Worm (Caenorhabditis elegans) whole organism, young adult: ENCODE results near the gene pcn-1.
A peak's percentile ranks its signal among the peaks of the same experiment; 100 is the strongest.

Experiments used
- B0019.2 ChIP-seq: fragments of 200-800 bp; sonication (Bioruptor generic); conservative IDR thresholded peaks from 2 replicates; pipeline ENCODE4 v1.3.6; 2022; ENCODE audit warnings: missing genetic modification reagents, missing genetic modification characterization, missing compliant biosample characterization
- C06A6.2 ChIP-seq: fragments of 200-800 bp; sonication (Bioruptor generic); conservative IDR thresholded peaks from 2 replicates; pipeline ENCODE4 v1.3.6; 2022; ENCODE audit warnings: missing genetic modification characterization, missing compliant biosample characterization
- C17E4.6 ChIP-seq: fragments of 200-800 bp; sonication (Bioruptor generic); IDR thresholded peaks from 2 replicates; pipeline ENCODE4 v1.3.6; 2022; ENCODE audit warnings: missing genetic modification reagents, missing genetic modification characterization, missing compliant biosample characterization
- F23B12.7 ChIP-seq: sonication (generic microtip); optimal IDR thresholded peaks from 2 replicates; lab custom pipeline; 2017; ENCODE audit warnings: missing genetic modification characterization, mild to moderate bottlenecking, missing compliant biosample characterization, antibody characterized with exemption, moderate library complexity; ENCODE audit not compliant: insufficient read depth
- F33H1.4 ChIP-seq: fragments of 200-800 bp; sonication (Bioruptor generic); IDR thresholded peaks from 2 replicates; pipeline ENCODE4 v1.3.6; 2022; ENCODE audit warnings: missing genetic modification reagents, missing genetic modification characterization, missing compliant biosample characterization
- F37B4.10 ChIP-seq: fragments of 200-800 bp; sonication (Bioruptor generic); IDR thresholded peaks from 2 replicates; pipeline ENCODE4 v1.3.6; 2022; ENCODE audit warnings: missing genetic modification characterization, missing compliant biosample characterization
- F52B5.7 ChIP-seq: sonication (generic microtip); optimal IDR thresholded peaks from 2 replicates; lab custom pipeline; 2016; ENCODE audit warnings: mild to moderate bottlenecking, missing genetic modification characterization, missing compliant biosample characterization
- K12H6.12 ChIP-seq: fragments of 200-800 bp; sonication (Bioruptor generic); optimal IDR thresholded peaks from 2 replicates; lab custom pipeline; 2018; ENCODE audit warnings: mild to moderate bottlenecking, missing genetic modification characterization, missing compliant biosample characterization
- T07F8.4 ChIP-seq: sonication (generic microtip); optimal IDR thresholded peaks from 2 replicates; lab custom pipeline; 2016; ENCODE audit warnings: mild to moderate bottlenecking, missing genetic modification characterization, moderate library complexity, missing compliant biosample characterization
- T26A5.8 ChIP-seq: sonication (generic microtip); optimal IDR thresholded peaks from 2 replicates; lab custom pipeline; 2016; ENCODE audit warnings: missing genetic modification characterization, missing compliant biosample characterization
- Y79H2A.3 ChIP-seq: fragments of 200-800 bp; sonication (Bioruptor generic); conservative IDR thresholded peaks from 2 replicates; pipeline ENCODE4 v1.3.6; 2022; ENCODE audit warnings: missing genetic modification reagents, missing genetic modification characterization, missing compliant biosample characterization
- aptf-2 ChIP-seq: fragments of 200-800 bp; sonication (Bioruptor generic); conservative IDR thresholded peaks from 2 replicates; pipeline ENCODE4 v1.3.6; 2022; ENCODE audit warnings: missing genetic modification reagents, missing genetic modification characterization, missing compliant biosample characterization
- aptf-3 ChIP-seq: fragments of 200-800 bp; sonication (Bioruptor generic); IDR thresholded peaks from 2 replicates; pipeline ENCODE4 v1.3.6; 2022; ENCODE audit warnings: missing genetic modification characterization, missing compliant biosample characterization
- atf-7 ChIP-seq: sonication (generic microtip); optimal IDR thresholded peaks from 2 replicates; lab custom pipeline; 2017; ENCODE audit warnings: mild to moderate bottlenecking, missing genetic modification characterization, missing compliant biosample characterization
- athp-1 ChIP-seq: sonication (generic microtip); optimal IDR thresholded peaks from 2 replicates; lab custom pipeline; 2017; ENCODE audit warnings: mild to moderate bottlenecking, missing genetic modification characterization, missing compliant biosample characterization
- attf-3 ChIP-seq: fragments of 200-800 bp; sonication (Bioruptor generic); conservative IDR thresholded peaks from 2 replicates; pipeline ENCODE4 v1.3.6; 2022; ENCODE audit warnings: missing genetic modification reagents, missing genetic modification characterization, missing compliant biosample characterization
- attf-6 ChIP-seq: fragments of 200-800 bp; sonication (Bioruptor generic); IDR thresholded peaks from 2 replicates; pipeline ENCODE4 v1.3.6; 2022; ENCODE audit warnings: missing genetic modification reagents, missing genetic modification characterization, missing compliant biosample characterization
- bed-1 ChIP-seq: fragments of 200-800 bp; sonication (Bioruptor generic); IDR thresholded peaks from 2 replicates; pipeline ENCODE4 v1.3.6; 2022; ENCODE audit warnings: missing genetic modification reagents, missing genetic modification characterization, missing compliant biosample characterization
- bed-2 ChIP-seq: fragments of 200-800 bp; sonication (Bioruptor generic); IDR thresholded peaks from 2 replicates; pipeline ENCODE4 v1.3.6; 2022; ENCODE audit warnings: missing genetic modification reagents, missing genetic modification characterization, missing compliant biosample characterization
- cebp-1 ChIP-seq, 2 experiments: fragments of 200-800 bp in 1 of 2; sonication (Bioruptor generic) in 1 of 2; sonication (generic microtip) in 1 of 2; IDR thresholded peaks in 1 of 2; optimal IDR thresholded peaks in 1 of 2; 2 replicates each; pipeline versions ENCODE4 v1.3.6 to Lab custom; 2017 to 2022; ENCODE audit warnings: missing compliant biosample characterization in 2 of 2, missing genetic modification characterization in 2 of 2, mild to moderate bottlenecking in 1 of 2, missing genetic modification reagents in 1 of 2, moderate library complexity in 1 of 2
- ceh-100 ChIP-seq: fragments of 200-800 bp; sonication (Bioruptor generic); IDR thresholded peaks from 2 replicates; pipeline ENCODE4 v1.3.6; 2022; ENCODE audit warnings: missing genetic modification reagents, missing genetic modification characterization, missing compliant biosample characterization
- die-1 ChIP-seq: sonication (generic microtip); optimal IDR thresholded peaks from 2 replicates; lab custom pipeline; 2016; ENCODE audit warnings: missing genotype, mild to moderate bottlenecking, missing genetic modification characterization, missing compliant biosample characterization
- dpff-1 ChIP-seq: sonication (generic microtip); optimal IDR thresholded peaks from 2 replicates; lab custom pipeline; 2017; ENCODE audit warnings: mild to moderate bottlenecking, missing genetic modification characterization, missing compliant biosample characterization
- efl-1 ChIP-seq: fragments of 150-350 bp; optimal IDR thresholded peaks from 2 replicates; lab custom pipeline; 2014; ENCODE audit warnings: missing biosample characterization, missing genetic modification reagents, missing genetic modification characterization
- egrh-3 ChIP-seq: fragments of 200-800 bp; sonication (Bioruptor generic); IDR thresholded peaks from 2 replicates; pipeline ENCODE4 v1.3.6; 2022; ENCODE audit warnings: missing genetic modification reagents, missing genetic modification characterization, missing compliant biosample characterization
- ekl-4 ChIP-seq: fragments of 200-800 bp; sonication (Bioruptor generic); IDR thresholded peaks from 2 replicates; pipeline ENCODE4 v1.3.6; 2022; ENCODE audit warnings: missing genetic modification reagents, missing genetic modification characterization, missing compliant biosample characterization
- hlh-12 ChIP-seq: sonication (generic microtip); optimal IDR thresholded peaks from 2 replicates; lab custom pipeline; 2016; ENCODE audit warnings: missing genetic modification characterization, missing compliant biosample characterization
- hsf-1 ChIP-seq: fragments of 200-800 bp; sonication (Bioruptor generic); IDR thresholded peaks from 2 replicates; pipeline ENCODE4 v1.3.6; 2022; ENCODE audit warnings: missing genetic modification reagents, missing genetic modification characterization, missing compliant biosample characterization
- lag-1 ChIP-seq: fragments of 200-800 bp; sonication (Bioruptor generic); IDR thresholded peaks from 2 replicates; pipeline ENCODE4 v1.3.6; 2022; ENCODE audit warnings: missing genetic modification reagents, missing genetic modification characterization, missing compliant biosample characterization
- let-607 ChIP-seq, 2 experiments: fragments of 200-800 bp in 1 of 2; sonication (Bioruptor generic) in 1 of 2; sonication (generic microtip) in 1 of 2; optimal IDR thresholded peaks; 2 replicates each; lab custom pipeline; 2016 to 2018; ENCODE audit warnings: mild to moderate bottlenecking in 2 of 2, missing compliant biosample characterization in 2 of 2, missing genetic modification characterization in 2 of 2, moderate library complexity in 2 of 2, missing genotype in 1 of 2
- lin-26 ChIP-seq: fragments of 200-800 bp; sonication (Bioruptor generic); IDR thresholded peaks from 2 replicates; pipeline ENCODE4 v1.3.6; 2022; ENCODE audit warnings: missing genetic modification reagents, missing genetic modification characterization, missing compliant biosample characterization
- madf-8 ChIP-seq: fragments of 200-800 bp; sonication (Bioruptor generic); conservative IDR thresholded peaks from 2 replicates; pipeline ENCODE4 v1.3.6; 2022; ENCODE audit warnings: missing genetic modification reagents, missing genetic modification characterization, missing compliant biosample characterization
- nfya-2 ChIP-seq: fragments of 200-800 bp; sonication (Bioruptor generic); IDR thresholded peaks from 2 replicates; pipeline ENCODE4 v1.3.6; 2022; ENCODE audit warnings: missing genetic modification reagents, missing genetic modification characterization, missing compliant biosample characterization
- nhr-27 ChIP-seq: fragments of 200-800 bp; sonication (Bioruptor generic); optimal IDR thresholded peaks from 2 replicates; lab custom pipeline; 2018; ENCODE audit warnings: mild to moderate bottlenecking, missing genetic modification characterization, moderate library complexity, missing compliant biosample characterization
- nhr-80 ChIP-seq: sonication (generic microtip); optimal IDR thresholded peaks from 2 replicates; lab custom pipeline; 2016; ENCODE audit warnings: missing genetic modification characterization, missing compliant biosample characterization
- nhr-90 ChIP-seq: sonication (generic microtip); optimal IDR thresholded peaks from 2 replicates; lab custom pipeline; 2016; ENCODE audit warnings: missing genotype, mild to moderate bottlenecking, missing genetic modification characterization, missing compliant biosample characterization
- pha-4 ChIP-seq: fragments of 150-350 bp; sonication (generic microtip); optimal IDR thresholded peaks from 2 replicates; lab custom pipeline; 2014; ENCODE audit warnings: missing biosample characterization, missing genetic modification reagents, missing genetic modification characterization
- repo-1 ChIP-seq: sonication (generic microtip); optimal IDR thresholded peaks from 2 replicates; lab custom pipeline; 2017; ENCODE audit warnings: mild to moderate bottlenecking, missing genetic modification characterization, missing compliant biosample characterization
- sdz-38 ChIP-seq: sonication (generic microtip); optimal IDR thresholded peaks from 2 replicates; lab custom pipeline; 2016; ENCODE audit warnings: missing genotype, missing genetic modification characterization, missing compliant biosample characterization
- snpc-1.1 ChIP-seq: sonication (generic microtip); optimal IDR thresholded peaks from 2 replicates; lab custom pipeline; 2017; ENCODE audit warnings: missing genetic modification characterization, mild to moderate bottlenecking, missing compliant biosample characterization, antibody characterized with exemption, moderate library complexity, missing genotype, missing genetic modification reagents; ENCODE audit not compliant: insufficient read depth
- snpc-4 ChIP-seq, 5 experiments: fragments of 150-350 bp in 1 of 5; sonication (generic microtip) in 4 of 5; optimal IDR thresholded peaks; 2 replicates each; lab custom pipeline; 2014 to 2018; ENCODE audit warnings: missing genetic modification characterization in 5 of 5, missing biosample characterization in 3 of 5, antibody characterized with exemption in 2 of 5, mild to moderate bottlenecking in 2 of 5, missing compliant biosample characterization in 2 of 5, missing genotype in 2 of 5, moderate library complexity in 2 of 5, missing genetic modification reagents in 1 of 5
- somi-1 ChIP-seq: fragments of 200-800 bp; sonication (Bioruptor generic); optimal IDR thresholded peaks from 2 replicates; lab custom pipeline; 2018; ENCODE audit warnings: mild to moderate bottlenecking, missing genetic modification characterization, missing compliant biosample characterization
- sptf-2 ChIP-seq: fragments of 200-800 bp; sonication (Bioruptor generic); optimal IDR thresholded peaks from 2 replicates; lab custom pipeline; 2018; ENCODE audit warnings: mild to moderate bottlenecking, missing genetic modification characterization, missing compliant biosample characterization
- tlf-1 ChIP-seq: fragments of 200-800 bp; sonication (Bioruptor generic); optimal IDR thresholded peaks from 2 replicates; lab custom pipeline; 2018; ENCODE audit warnings: mild to moderate bottlenecking, missing genetic modification characterization, missing compliant biosample characterization
- unc-62 ChIP-seq: fragments of 150-350 bp; optimal IDR thresholded peaks from 2 replicates; lab custom pipeline; 2014; ENCODE audit warnings: missing biosample characterization, missing genetic modification reagents, missing genetic modification characterization
- ztf-28 ChIP-seq: fragments of 200-800 bp; sonication (Bioruptor generic); IDR thresholded peaks from 2 replicates; pipeline ENCODE4 v1.3.6; 2022; ENCODE audit warnings: missing genetic modification reagents, missing genetic modification characterization, missing compliant biosample characterization

The pcn-1 gene

DNA sequence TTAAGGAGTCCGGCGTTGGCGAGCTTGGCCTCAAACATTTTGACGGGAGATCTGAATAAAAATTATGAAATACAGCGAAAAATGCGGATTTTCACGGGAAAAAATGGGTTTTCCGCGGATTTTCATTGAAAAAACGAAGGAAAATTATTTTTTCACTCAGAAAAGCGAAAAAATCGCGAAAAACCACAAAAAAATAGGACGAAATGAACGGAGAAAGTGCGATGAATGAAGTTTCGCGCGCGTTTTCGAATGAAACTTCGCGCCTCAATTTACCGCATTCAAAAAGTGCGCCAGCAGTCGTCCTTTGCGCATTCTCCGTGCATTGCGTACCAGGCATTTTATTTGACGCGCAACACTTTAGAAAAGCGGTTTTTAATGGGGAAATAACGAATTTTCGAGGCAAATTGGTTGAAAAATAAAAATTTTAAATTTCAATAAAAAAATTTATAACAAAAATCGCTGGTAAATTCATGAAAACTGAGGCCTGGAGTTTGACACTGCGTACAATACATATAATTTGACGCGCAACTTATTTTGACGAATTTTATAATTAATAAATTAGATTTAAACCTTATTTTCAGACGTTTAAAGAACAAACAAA is at the start of gene pcn-1:
TSS of gene pcn-1 (minus strand) at position 51 of the 601 bp plus-strand sequence.
- TF ChIP-seq F33H1.4 (GFP tag; lab: Robert Waterston, UW) (peak; percentile 84), T26A5.8 (tag; lab: Kevin White, UChicago) (no peak), ekl-4 (peak; percentile 98), pha-4 (tag; lab: Kevin White, UChicago) (peak; percentile 61), die-1 (tag; lab: Kevin White, UChicago) (no peak), attf-3 (peak; percentile 78), C17E4.6 (GFP tag; lab: Robert Waterston, UW) (peak; percentile 98), snpc-4 (GFP tag; optimal IDR thresholded peaks at IDR 0.05; lab: Kevin White, UChicago) (peak; percentile 54), snpc-4 (tag; optimal IDR thresholded peaks at IDR 0.05; lab: Kevin White, UChicago) (peak; percentile 38 to 89 (median 78)), repo-1 (tag; lab: Kevin White, UChicago) (peak; percentile 95), madf-8 (GFP tag; lab: Robert Waterston, UW) (peak; percentile 96), ztf-28 (GFP tag; lab: Robert Waterston, UW) (peak; percentile 89; the same call in 1 of the 2 replicates), K12H6.12 (tag; lab: Kevin White, UChicago) (peak; percentile 83), aptf-3 (GFP tag; lab: Robert Waterston, UW) (0 out of 2 replicates have a peak, but pooled peaks have one; percentile 36), atf-7 (tag; lab: Kevin White, UChicago) (peak; percentile 91), somi-1 (GFP tag; lab: Kevin White, UChicago) (peak; percentile 89), snpc-1.1 (tag; lab: Kevin White, UChicago) (peak; percentile 72), nhr-27 (tag; lab: Kevin White, UChicago) (peak; percentile 2), sptf-2 (no peak), T07F8.4 (tag; lab: Kevin White, UChicago) (no peak), cebp-1 (GFP tag; IDR thresholded peaks at IDR 0.05; lab: Robert Waterston, UW) (peak; percentile 79), cebp-1 (tag; optimal IDR thresholded peaks at IDR 0.05; lab: Kevin White, UChicago) (peak; percentile 93), lag-1 (no peak), nhr-90 (tag; lab: Kevin White, UChicago) (no peak), tlf-1 (peak; percentile 98), efl-1 (peak; percentile 98), F23B12.7 (tag; lab: Kevin White, UChicago) (peak; percentile 76), attf-6 (peak; percentile 84), B0019.2 (GFP tag; lab: Robert Waterston, UW) (peak; percentile 87), dpff-1 (peak; percentile 24), F37B4.10 (GFP tag; lab: Robert Waterston, UW) (peak; percentile 93), egrh-3 (GFP tag; lab: Robert Waterston, UW) (peak; percentile 38; the same call in 1 of the 2 replicates), F52B5.7 (tag; lab: Kevin White, UChicago) (peak; percentile 24), nhr-80 (peak; percentile 56), sdz-38 (tag; lab: Kevin White, UChicago) (no peak), hlh-12 (tag; lab: Kevin White, UChicago) (no peak), nfya-2 (GFP tag; lab: Robert Waterston, UW) (no peak), ceh-100 (peak; percentile 82), let-607 (tag; optimal IDR thresholded peaks at IDR 0.05; lab: Kevin White, UChicago) (peak; percentile 76 to 86), aptf-2 (peak; percentile 75; the same call in 1 of the 2 replicates), athp-1 (tag; lab: Kevin White, UChicago) (peak; percentile 98), hsf-1 (GFP tag; lab: Robert Waterston, UW) (peak; percentile 91), bed-1 (GFP tag; lab: Robert Waterston, UW) (no peak), unc-62 (GFP tag; lab: Kevin White, UChicago) (no peak), bed-2 (GFP tag; lab: Robert Waterston, UW) (peak; percentile 90), Y79H2A.3 (GFP tag; lab: Robert Waterston, UW) (peak; percentile 86), lin-26 (GFP tag; lab: Robert Waterston, UW) (no peak), C06A6.2 (GFP tag; lab: Robert Waterston, UW) (peak; percentile 84)
